Worm (Caenorhabditis elegans) whole organism, L4/young adult: ENCODE results near the gene gcn-1.

Experiments
- dao-5 ChIP-seq: sonication (generic microtip); optimal IDR thresholded peaks from 2 replicates; lab custom pipeline; 2016; ENCODE audit warnings: missing genotype, missing genetic modification characterization, moderate library complexity, missing compliant biosample characterization
- him-1 ChIP-seq: sonication (generic microtip); optimal IDR thresholded peaks from 2 replicates; lab custom pipeline; 2016; ENCODE audit warnings: missing genotype, missing genetic modification reagents, missing genetic modification characterization, missing compliant biosample characterization

DNA sequence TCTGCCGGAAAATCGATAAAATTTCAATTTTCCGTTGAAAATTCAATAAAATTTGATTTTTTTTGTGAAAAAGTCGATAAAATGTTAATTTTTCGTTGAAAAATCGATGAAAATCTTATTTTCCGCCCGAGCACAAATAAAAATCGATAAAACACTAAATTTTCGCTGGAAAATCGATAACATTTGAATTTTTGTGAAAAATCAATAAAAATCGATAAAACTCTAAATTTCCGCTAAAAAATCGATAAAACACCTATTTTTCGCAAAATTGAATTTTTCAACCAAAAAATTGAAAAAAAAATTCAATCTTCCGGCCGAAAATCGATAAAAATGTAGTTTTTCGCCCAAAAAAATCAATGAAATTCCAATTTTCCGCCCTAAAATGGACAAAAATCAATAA, 53.4 kb downstream of the gcn-1 start:
- TF ChIP-seq dao-5 = no peak
- no peak for TF ChIP-seq him-1 (tag; lab: Kevin White, UChicago)
